Worm (Caenorhabditis elegans) whole organism, L4 larva: Measurements from ENCODE around the gene sma-3.

Experiments used
- D1046.2 ChIP-seq: fragments of 200-800 bp; sonication (Bioruptor generic); IDR thresholded peaks from 2 replicates; pipeline ENCODE4 v1.3.6; 2022; ENCODE audit warnings: missing genetic modification characterization, missing compliant biosample characterization
- F10B5.3 ChIP-seq: sonication (generic microtip); optimal IDR thresholded peaks from 2 replicates; lab custom pipeline; 2016; ENCODE audit warnings: mild to moderate bottlenecking, missing genetic modification characterization, missing compliant biosample characterization
- F49E8.2 ChIP-seq: sonication (generic microtip); optimal IDR thresholded peaks from 2 replicates; lab custom pipeline; 2016; ENCODE audit warnings: missing compliant biosample characterization, mild to moderate bottlenecking, missing genetic modification characterization, borderline replicate concordance
- T20F7.1 ChIP-seq: fragments of 200-800 bp; sonication (Bioruptor generic); optimal IDR thresholded peaks from 2 replicates; lab custom pipeline; 2018; ENCODE audit warnings: mild to moderate bottlenecking, missing genetic modification characterization, missing compliant biosample characterization
- T26A8.4 ChIP-seq: fragments of 200-800 bp; sonication (Bioruptor generic); IDR thresholded peaks from 2 replicates; pipeline ENCODE4 v1.3.6; 2022; ENCODE audit warnings: missing genetic modification characterization, missing compliant biosample characterization
- Y105C5A.15 ChIP-seq: fragments of 200-800 bp; sonication (Bioruptor generic); IDR thresholded peaks from 2 replicates; pipeline ENCODE4 v1.3.6; 2022; ENCODE audit warnings: missing genetic modification characterization, missing compliant biosample characterization
- ZK337.2 ChIP-seq: fragments of 200-800 bp; sonication (Bioruptor generic); IDR thresholded peaks from 2 replicates; pipeline ENCODE4 v1.3.6; 2022; ENCODE audit warnings: missing genetic modification reagents, missing genetic modification characterization, missing compliant biosample characterization
- ama-1 ChIP-seq: fragments of 150-350 bp; optimal IDR thresholded peaks from 2 replicates; lab custom pipeline; 2014; ENCODE audit warnings: inconsistent platforms, mixed read lengths
- ceh-62 ChIP-seq: sonication (generic microtip); optimal IDR thresholded peaks from 2 replicates; lab custom pipeline; 2017; ENCODE audit warnings: missing biosample characterization, missing genetic modification characterization
- cey-2 ChIP-seq: sonication (generic microtip); optimal IDR thresholded peaks from 3 replicates; lab custom pipeline; 2017; ENCODE audit warnings: missing genetic modification characterization, mild to moderate bottlenecking, missing compliant biosample characterization, antibody characterized with exemption, borderline replicate concordance; ENCODE audit not compliant: insufficient read depth
- ctbp-1 ChIP-seq: fragments of 200-800 bp; sonication (Bioruptor generic); IDR thresholded peaks from 2 replicates; pipeline ENCODE4 v1.3.6; 2022; ENCODE audit warnings: missing genetic modification reagents, missing genetic modification characterization, missing compliant biosample characterization
- daf-12 ChIP-seq: fragments of 150-350 bp; optimal IDR thresholded peaks from 2 replicates; lab custom pipeline; 2014; ENCODE audit warnings: missing biosample characterization, missing genetic modification reagents, missing genetic modification characterization
- daf-16 ChIP-seq, 3 experiments: sonication (generic microtip); optimal IDR thresholded peaks; 2 replicates each; lab custom pipeline; 2016 to 2017; ENCODE audit warnings: missing genetic modification characterization in 3 of 3, missing genetic modification reagents in 3 of 3, mild to moderate bottlenecking in 2 of 3, missing compliant biosample characterization in 2 of 3, missing biosample characterization in 1 of 3, moderate library complexity in 1 of 3
- dmd-6 ChIP-seq: fragments of 200-800 bp; sonication (Bioruptor generic); IDR thresholded peaks from 2 replicates; pipeline ENCODE4 v1.3.6; 2022; ENCODE audit warnings: missing genetic modification reagents, missing genetic modification characterization, missing compliant biosample characterization
- dmd-9 ChIP-seq: fragments of 200-800 bp; sonication (Bioruptor generic); IDR thresholded peaks from 2 replicates; pipeline ENCODE4 v1.3.6; 2022; ENCODE audit warnings: missing genetic modification reagents, missing genetic modification characterization, missing compliant biosample characterization
- dpl-1 ChIP-seq: fragments of 150-350 bp; optimal IDR thresholded peaks from 2 replicates; lab custom pipeline; 2014; ENCODE audit warnings: missing biosample characterization, missing genetic modification reagents, missing genetic modification characterization
- dve-1 ChIP-seq: sonication (generic microtip); optimal IDR thresholded peaks from 2 replicates; lab custom pipeline; 2017; ENCODE audit warnings: antibody characterized with exemption, mild to moderate bottlenecking, missing genetic modification characterization, missing compliant biosample characterization; ENCODE audit not compliant: insufficient read depth
- egl-27 ChIP-seq: sonication (generic microtip); optimal IDR thresholded peaks from 3 replicates; lab custom pipeline; 2017; ENCODE audit warnings: missing biosample characterization, missing genetic modification reagents, missing genetic modification characterization
- fkh-10 ChIP-seq: fragments of 150-350 bp; optimal IDR thresholded peaks from 2 replicates; lab custom pipeline; 2014; ENCODE audit warnings: missing biosample characterization, missing genetic modification reagents, missing genetic modification characterization
- gei-8 ChIP-seq: fragments of 200-800 bp; sonication (Bioruptor generic); optimal IDR thresholded peaks from 2 replicates; lab custom pipeline; 2018; ENCODE audit warnings: mild to moderate bottlenecking, missing genetic modification characterization, missing compliant biosample characterization
- hif-1 ChIP-seq, 2 experiments: sonication (generic microtip); optimal IDR thresholded peaks; 2 replicates each; lab custom pipeline; 2016 to 2017; ENCODE audit warnings: missing compliant biosample characterization in 2 of 2, missing genetic modification characterization in 2 of 2, missing genetic modification reagents in 2 of 2, missing genotype in 2 of 2, mild to moderate bottlenecking in 1 of 2
- hlh-30 ChIP-seq: sonication (generic microtip); optimal IDR thresholded peaks from 2 replicates; lab custom pipeline; 2017; ENCODE audit warnings: antibody characterized with exemption, mild to moderate bottlenecking, missing genetic modification characterization, missing compliant biosample characterization; ENCODE audit not compliant: insufficient read depth
- jun-1 ChIP-seq: fragments of 150-350 bp; optimal IDR thresholded peaks from 2 replicates; lab custom pipeline; 2014; ENCODE audit warnings: missing biosample characterization, missing genetic modification reagents, missing genetic modification characterization
- lim-7 ChIP-seq: fragments of 200-800 bp; sonication (Bioruptor generic); IDR thresholded peaks from 2 replicates; pipeline ENCODE4 v1.3.6; 2022; ENCODE audit warnings: missing genetic modification characterization, missing compliant biosample characterization
- lin-1 ChIP-seq: fragments of 200-800 bp; sonication (Bioruptor generic); IDR thresholded peaks from 2 replicates; pipeline ENCODE4 v1.3.6; 2022; ENCODE audit warnings: missing genetic modification reagents, missing genetic modification characterization, missing compliant biosample characterization
- lin-15B ChIP-seq: fragments of 150-350 bp; sonication (generic microtip); optimal IDR thresholded peaks from 3 replicates; lab custom pipeline; 2014; ENCODE audit warnings: missing biosample characterization, missing genetic modification characterization
- lin-39 ChIP-seq: fragments of 150-350 bp; optimal IDR thresholded peaks from 2 replicates; lab custom pipeline; 2014; ENCODE audit warnings: missing biosample characterization, missing genetic modification reagents, missing genetic modification characterization
- lsy-2 ChIP-seq, 2 experiments: fragments of 150-350 bp in 1 of 2; sonication (generic microtip) in 1 of 2; optimal IDR thresholded peaks; 2 replicates each; lab custom pipeline; 2014 to 2017; ENCODE audit warnings: missing biosample characterization in 2 of 2, missing genetic modification characterization in 2 of 2
- madf-5 ChIP-seq, 2 experiments: fragments of 200-800 bp; sonication (Bioruptor generic); IDR thresholded peaks; 2 replicates each; pipeline ENCODE4 v1.3.6; 2022; ENCODE audit warnings: missing compliant biosample characterization in 2 of 2, missing genetic modification characterization in 2 of 2
- madf-9 ChIP-seq: fragments of 200-800 bp; sonication (Bioruptor generic); conservative IDR thresholded peaks from 2 replicates; pipeline ENCODE4 v1.3.6; 2022; ENCODE audit warnings: missing genetic modification reagents, missing genetic modification characterization, missing compliant biosample characterization
- mep-1 ChIP-seq: fragments of 150-350 bp; sonication (generic microtip); optimal IDR thresholded peaks from 3 replicates; lab custom pipeline; 2014; ENCODE audit warnings: missing biosample characterization, missing genetic modification characterization
- mxl-3 ChIP-seq: fragments of 200-800 bp; sonication (Bioruptor generic); optimal IDR thresholded peaks from 2 replicates; lab custom pipeline; 2018; ENCODE audit warnings: mild to moderate bottlenecking, missing genetic modification characterization, missing compliant biosample characterization
- nhr-10 ChIP-seq: fragments of 150-350 bp; optimal IDR thresholded peaks from 2 replicates; lab custom pipeline; 2014; ENCODE audit warnings: missing biosample characterization, missing genetic modification characterization
- nhr-25 ChIP-seq: sonication (generic microtip); optimal IDR thresholded peaks from 2 replicates; lab custom pipeline; 2017; ENCODE audit warnings: missing genetic modification characterization, mild to moderate bottlenecking, missing compliant biosample characterization, antibody characterized with exemption, moderate library complexity, borderline replicate concordance; ENCODE audit not compliant: insufficient read depth
- nhr-28 ChIP-seq: fragments of 150-350 bp; optimal IDR thresholded peaks from 2 replicates; lab custom pipeline; 2014; ENCODE audit warnings: missing biosample characterization, missing genetic modification characterization
- nhr-48 ChIP-seq: sonication (generic microtip); optimal IDR thresholded peaks from 2 replicates; lab custom pipeline; 2016; ENCODE audit warnings: mild to moderate bottlenecking, missing genetic modification characterization, missing compliant biosample characterization
- nhr-6 ChIP-seq: fragments of 150-350 bp; optimal IDR thresholded peaks from 2 replicates; lab custom pipeline; 2014; ENCODE audit warnings: missing biosample characterization, missing genetic modification characterization
- nhr-76 ChIP-seq: fragments of 150-350 bp; optimal IDR thresholded peaks from 2 replicates; lab custom pipeline; 2014; ENCODE audit warnings: missing biosample characterization, missing genetic modification characterization
- nhr-77 ChIP-seq: fragments of 150-350 bp; optimal IDR thresholded peaks from 2 replicates; lab custom pipeline; 2014; ENCODE audit warnings: missing biosample characterization, missing genetic modification characterization
- pha-4 ChIP-seq, 2 experiments: fragments of 150-350 bp in 1 of 2; fragments of 200-800 bp in 1 of 2; sonication (Bioruptor generic) in 1 of 2; IDR thresholded peaks in 1 of 2; optimal IDR thresholded peaks in 1 of 2; 2 replicates each; pipeline versions ENCODE4 v1.3.6 to Lab custom; 2014 to 2022; ENCODE audit warnings: missing genetic modification characterization in 2 of 2, missing genetic modification reagents in 2 of 2, missing biosample characterization in 1 of 2, missing compliant biosample characterization in 1 of 2
- saeg-2 ChIP-seq: fragments of 200-800 bp; sonication (Bioruptor generic); IDR thresholded peaks from 2 replicates; pipeline ENCODE4 v1.3.6; 2022; ENCODE audit warnings: missing genetic modification reagents, missing genetic modification characterization, missing compliant biosample characterization
- sdz-12 ChIP-seq: fragments of 200-800 bp; sonication (Bioruptor generic); optimal IDR thresholded peaks from 2 replicates; lab custom pipeline; 2018; ENCODE audit warnings: mild to moderate bottlenecking, missing genetic modification characterization, missing compliant biosample characterization
- set-16 ChIP-seq: fragments of 200-800 bp; sonication (Bioruptor generic); IDR thresholded peaks from 2 replicates; pipeline ENCODE4 v1.3.6; 2022; ENCODE audit warnings: missing genetic modification reagents, missing genetic modification characterization, missing compliant biosample characterization
- snpc-4 ChIP-seq: fragments of 150-350 bp; optimal IDR thresholded peaks from 2 replicates; lab custom pipeline; 2014; ENCODE audit warnings: missing biosample characterization, missing genetic modification characterization
- spr-1 ChIP-seq: sonication (generic microtip); optimal IDR thresholded peaks from 2 replicates; lab custom pipeline; 2016; ENCODE audit warnings: mild to moderate bottlenecking, missing genetic modification characterization, missing compliant biosample characterization
- spr-3 ChIP-seq: fragments of 200-800 bp; sonication (Bioruptor generic); optimal IDR thresholded peaks from 2 replicates; lab custom pipeline; 2018; ENCODE audit warnings: mild to moderate bottlenecking, missing genetic modification characterization, missing compliant biosample characterization
- tra-1 ChIP-seq: fragments of 200-800 bp; sonication (Bioruptor generic); IDR thresholded peaks from 2 replicates; pipeline ENCODE4 v1.3.6; 2022; ENCODE audit warnings: missing genetic modification reagents, missing genetic modification characterization, missing compliant biosample characterization
- vab-7 ChIP-seq: fragments of 200-800 bp; sonication (Bioruptor generic); IDR thresholded peaks from 2 replicates; pipeline ENCODE4 v1.3.6; 2022; ENCODE audit warnings: missing genetic modification reagents, missing genetic modification characterization, missing compliant biosample characterization
- zfp-2 ChIP-seq: sonication (generic microtip); optimal IDR thresholded peaks from 2 replicates; lab custom pipeline; 2016; ENCODE audit warnings: mild to moderate bottlenecking, missing genetic modification characterization, missing compliant biosample characterization
- zip-2 ChIP-seq: fragments of 150-350 bp; optimal IDR thresholded peaks from 2 replicates; lab custom pipeline; 2014; ENCODE audit warnings: missing biosample characterization, missing genetic modification characterization

The sma-3 gene

ce11 chrIII:6819322-6819901 lies 44.4 kb downstream of the sma-3 start, which contains the start of gene F28F5.6 (continued):
- TF ChIP-seq dpl-1 (GFP tag; lab: Kevin White, UChicago) = no peak
- TF ChIP-seq madf-5 (GFP tag; IDR thresholded peaks at IDR 0.05; lab: Robert Waterston, UW) = no peak
- no peak for TF ChIP-seq fkh-10 (GFP tag; lab: Kevin White, UChicago)
- no peak for TF ChIP-seq F49E8.2 (tag; lab: Kevin White, UChicago)
- no peak for TF ChIP-seq nhr-10 (tag; lab: Kevin White, UChicago)
- TF ChIP-seq lin-39 (tag; lab: Kevin White, UChicago) = no peak
- TF ChIP-seq dve-1 (tag; lab: Kevin White, UChicago) = peak; percentile 73
- no peak for TF ChIP-seq lin-1
- TF ChIP-seq zfp-2 = no peak
- no peak for TF ChIP-seq T26A8.4 (GFP tag; lab: Robert Waterston, UW)
- TF ChIP-seq dmd-9 = no peak
- TF ChIP-seq hif-1 (tag; optimal IDR thresholded peaks at IDR 0.05; lab: Kevin White, UChicago) = no peak
- TF ChIP-seq saeg-2 (GFP tag; lab: Robert Waterston, UW) = no peak
- no peak for TF ChIP-seq sdz-12 (GFP tag; lab: Kevin White, UChicago)
- no peak for TF ChIP-seq egl-27 (tag; lab: Kevin White, UChicago)
- no peak for TF ChIP-seq set-16
- TF ChIP-seq nhr-77 (tag; lab: Kevin White, UChicago) = peak; percentile 20
- TF ChIP-seq T20F7.1 (GFP tag; lab: Kevin White, UChicago) = no peak
- no peak for TF ChIP-seq madf-9 (GFP tag; lab: Robert Waterston, UW)
- no peak for TF ChIP-seq zip-2
- TF ChIP-seq mep-1 = no peak
- TF ChIP-seq ama-1 (lab: Kevin White, UChicago) = no peak
- TF ChIP-seq nhr-48 (tag; lab: Kevin White, UChicago) = peak; percentile 27
- TF ChIP-seq spr-1 (tag; lab: Kevin White, UChicago) = no peak
- TF ChIP-seq gei-8 (GFP tag; lab: Kevin White, UChicago) = no peak
- no peak for TF ChIP-seq ctbp-1 (GFP tag; lab: Robert Waterston, UW)
- no peak for TF ChIP-seq lim-7
- TF ChIP-seq daf-12 (tag; lab: Kevin White, UChicago) = no peak
- TF ChIP-seq dmd-6 (GFP tag; lab: Robert Waterston, UW) = peak; percentile 63
- no peak for TF ChIP-seq ceh-62 (tag; lab: Kevin White, UChicago)
- no peak for TF ChIP-seq tra-1 (GFP tag; lab: Robert Waterston, UW)
- TF ChIP-seq vab-7 (GFP tag; lab: Robert Waterston, UW) = no peak
- no peak for TF ChIP-seq lsy-2 (tag; optimal IDR thresholded peaks at IDR 0.05; lab: Kevin White, UChicago)
- TF ChIP-seq ZK337.2 (GFP tag; lab: Robert Waterston, UW) = no peak
- TF ChIP-seq nhr-6 = no peak
- peak; percentile 8 for TF ChIP-seq mxl-3 (GFP tag; lab: Kevin White, UChicago)
- TF ChIP-seq spr-3 = no peak
- TF ChIP-seq D1046.2 = no peak
- TF ChIP-seq F10B5.3 (tag; lab: Kevin White, UChicago) = no peak
- TF ChIP-seq hlh-30 (tag; lab: Kevin White, UChicago) = peak; percentile 11
- no peak for TF ChIP-seq nhr-76 (tag; lab: Kevin White, UChicago)
- no peak for TF ChIP-seq nhr-25
- no peak for TF ChIP-seq daf-16 (GFP tag; optimal IDR thresholded peaks at IDR 0.05; lab: Kevin White, UChicago)
- peak; percentile 83 for TF ChIP-seq daf-16 (tag; optimal IDR thresholded peaks at IDR 0.05; lab: Kevin White, UChicago)
- no peak for TF ChIP-seq pha-4 (GFP tag; IDR thresholded peaks at IDR 0.05; lab: Robert Waterston, UW)
- TF ChIP-seq pha-4 (tag; optimal IDR thresholded peaks at IDR 0.05; lab: Kevin White, UChicago) = no peak
- no peak for TF ChIP-seq Y105C5A.15
- TF ChIP-seq nhr-28 (tag; lab: Kevin White, UChicago) = peak; percentile 68
- no peak for TF ChIP-seq lin-15B (tag; lab: Kevin White, UChicago)
- TF ChIP-seq jun-1 (tag; lab: Kevin White, UChicago) = no peak
- no peak for TF ChIP-seq snpc-4
- TF ChIP-seq cey-2 (tag; lab: Kevin White, UChicago) = no peak
